Fruit fly (Drosophila melanogaster) whole organism, embryonic: Measurements from ENCODE around the gene GC.
A peak's percentile ranks its signal among the peaks of the same experiment; 100 is the strongest.

Source experiments
- BEAF-32 ChIP-seq: fragments of 200-800 bp; sonication (Bioruptor generic); optimal IDR thresholded peaks from 3 replicates; lab custom pipeline; 2017; ENCODE audit warnings: missing biosample characterization, missing genetic modification characterization, mild to moderate bottlenecking, moderate library complexity, missing genetic modification reagents
- BtbVII ChIP-seq: fragments of 200-800 bp; sonication (Bioruptor generic); optimal IDR thresholded peaks from 3 replicates; lab custom pipeline; 2017; ENCODE audit warnings: missing biosample characterization, mild to moderate bottlenecking, missing genetic modification characterization
- CG10267 ChIP-seq: fragments of 200-800 bp; sonication (Bioruptor generic); optimal IDR thresholded peaks from 2 replicates; lab custom pipeline; 2018; ENCODE audit warnings: missing biosample characterization, mild to moderate bottlenecking, missing genetic modification characterization, moderate library complexity
- CG10979 ChIP-seq: fragments of 200-800 bp; sonication (Bioruptor generic); optimal IDR thresholded peaks from 2 replicates; lab custom pipeline; 2018; ENCODE audit warnings: missing biosample characterization, mild to moderate bottlenecking, missing genetic modification characterization, moderate library complexity
- CG13296 ChIP-seq: fragments of 200-800 bp; sonication (Bioruptor generic); optimal IDR thresholded peaks from 3 replicates; lab custom pipeline; 2018; ENCODE audit warnings: missing biosample characterization, mild to moderate bottlenecking, missing genetic modification characterization
- CG13624 ChIP-seq: fragments of 200-800 bp; sonication (Bioruptor generic); optimal IDR thresholded peaks from 2 replicates; lab custom pipeline; 2016; ENCODE audit warnings: missing biosample characterization, missing genetic modification characterization
- CG15011 ChIP-seq: fragments of 200-800 bp; sonication (Bioruptor generic); optimal IDR thresholded peaks from 3 replicates; lab custom pipeline; 2018; ENCODE audit warnings: missing biosample characterization, mild to moderate bottlenecking, missing genetic modification characterization
- CG15269 ChIP-seq: fragments of 200-800 bp; sonication (Bioruptor generic); optimal IDR thresholded peaks from 2 replicates; lab custom pipeline; 2018; ENCODE audit warnings: missing biosample characterization, mild to moderate bottlenecking, missing genetic modification characterization, moderate library complexity
- CG15696 ChIP-seq: fragments of 200-800 bp; sonication (Bioruptor generic); optimal IDR thresholded peaks from 2 replicates; lab custom pipeline; 2019; ENCODE audit warnings: missing biosample characterization, mild to moderate bottlenecking, missing genetic modification characterization, moderate library complexity
- CG30403 ChIP-seq: fragments of 200-800 bp; sonication (Bioruptor generic); optimal IDR thresholded peaks from 3 replicates; lab custom pipeline; 2016; ENCODE audit warnings: missing biosample characterization, missing genetic modification characterization
- CG3847 ChIP-seq: fragments of 200-800 bp; sonication (Bioruptor generic); IDR thresholded peaks from 2 replicates; pipeline ENCODE4 v1.3.6; 2022; ENCODE audit warnings: missing biosample characterization, missing genetic modification characterization
- CG3995 ChIP-seq: fragments of 200-800 bp; sonication (Bioruptor generic); optimal IDR thresholded peaks from 3 replicates; lab custom pipeline; 2016; ENCODE audit warnings: missing biosample characterization, missing genetic modification characterization
- CG6765 ChIP-seq: fragments of 200-800 bp; sonication (Bioruptor generic); optimal IDR thresholded peaks from 3 replicates; lab custom pipeline; 2017; ENCODE audit warnings: missing biosample characterization, mild to moderate bottlenecking, missing genetic modification characterization
- CG8765 ChIP-seq: fragments of 200-800 bp; sonication (Bioruptor generic); IDR thresholded peaks from 2 replicates; pipeline ENCODE4 v1.3.6; 2022; ENCODE audit warnings: missing biosample characterization, missing genetic modification characterization
- CG9797 ChIP-seq: fragments of 200-800 bp; sonication (Bioruptor generic); optimal IDR thresholded peaks from 3 replicates; lab custom pipeline; 2018; ENCODE audit warnings: missing biosample characterization, mild to moderate bottlenecking, missing genetic modification characterization
- ERR ChIP-seq: fragments of 200-800 bp; sonication (Bioruptor generic); optimal IDR thresholded peaks from 2 replicates; lab custom pipeline; 2016; ENCODE audit warnings: missing biosample characterization, missing genetic modification characterization
- Elba2 ChIP-seq: fragments of 200-800 bp; sonication (Bioruptor generic); optimal IDR thresholded peaks from 3 replicates; lab custom pipeline; 2016; ENCODE audit warnings: missing biosample characterization, missing genetic modification characterization
- Ets97D ChIP-seq: fragments of 200-800 bp; sonication (Bioruptor generic); optimal IDR thresholded peaks from 3 replicates; lab custom pipeline; 2016; ENCODE audit warnings: missing biosample characterization, missing genetic modification characterization
- Fer3 ChIP-seq: fragments of 200-800 bp; sonication (Bioruptor generic); optimal IDR thresholded peaks from 2 replicates; lab custom pipeline; 2018; ENCODE audit warnings: missing biosample characterization, mild to moderate bottlenecking, missing genetic modification characterization, moderate library complexity
- Hr39 ChIP-seq: fragments of >200 bp; optimal IDR thresholded peaks from 2 replicates; lab custom pipeline; 2017
- Hr51 ChIP-seq, 2 experiments: fragments of 200-800 bp; sonication (Bioruptor generic); optimal IDR thresholded peaks; 2 replicates in 1 of 2; 3 replicates in 1 of 2; lab custom pipeline; 2016 to 2018; ENCODE audit warnings: missing biosample characterization in 2 of 2, missing genetic modification characterization in 2 of 2, mild to moderate bottlenecking in 1 of 2, moderate library complexity in 1 of 2
- Meics ChIP-seq: fragments of 200-800 bp; sonication (Bioruptor generic); optimal IDR thresholded peaks from 2 replicates; lab custom pipeline; 2017; ENCODE audit warnings: missing biosample characterization, mild to moderate bottlenecking, missing genetic modification characterization
- Mrtf ChIP-seq: fragments of 200-800 bp; sonication (Bioruptor generic); IDR thresholded peaks from 3 replicates; pipeline ENCODE4 v1.3.6; 2022; ENCODE audit warnings: missing biosample characterization, missing genetic modification characterization
- Neu2 ChIP-seq: fragments of 200-800 bp; sonication (Bioruptor generic); optimal IDR thresholded peaks from 3 replicates; lab custom pipeline; 2016; ENCODE audit warnings: missing biosample characterization, missing genetic modification characterization, borderline replicate concordance
- Nf-YA ChIP-seq: fragments of 200-800 bp; sonication (Bioruptor generic); IDR thresholded peaks from 2 replicates; pipeline ENCODE4 v1.3.6; 2022; ENCODE audit warnings: missing biosample characterization, missing genetic modification characterization
- Pdp1 ChIP-seq, 2 experiments: fragments of 200-800 bp; sonication (Bioruptor generic); optimal IDR thresholded peaks; 3 replicates each; lab custom pipeline; 2016; ENCODE audit warnings: missing biosample characterization in 2 of 2, missing genetic modification characterization in 2 of 2, mild to moderate bottlenecking in 1 of 2, moderate library complexity in 1 of 2
- Sox100B ChIP-seq: fragments of 200-800 bp; sonication (Bioruptor generic); optimal IDR thresholded peaks from 3 replicates; lab custom pipeline; 2018; ENCODE audit warnings: missing biosample characterization, mild to moderate bottlenecking, missing genetic modification characterization
- Ssrp ChIP-seq: fragments of 200-800 bp; sonication (Bioruptor generic); optimal IDR thresholded peaks from 2 replicates; lab custom pipeline; 2018; ENCODE audit warnings: missing biosample characterization, mild to moderate bottlenecking, missing genetic modification characterization, moderate library complexity
- aop ChIP-seq: fragments of 200-800 bp; sonication (Bioruptor generic); IDR thresholded peaks from 2 replicates; pipeline ENCODE4 v1.3.6; 2022; ENCODE audit warnings: missing biosample characterization, missing genetic modification characterization
- bcd ChIP-seq: fragments of 200-800 bp; sonication (Bioruptor generic); optimal IDR thresholded peaks from 2 replicates; lab custom pipeline; 2017; ENCODE audit warnings: missing biosample characterization, mild to moderate bottlenecking, missing genetic modification characterization
- bowl ChIP-seq: fragments of 200-800 bp; sonication (Bioruptor generic); IDR thresholded peaks from 2 replicates; pipeline ENCODE4 v1.3.6; 2022; ENCODE audit warnings: missing biosample characterization, missing genetic modification characterization
- cas ChIP-seq: fragments of 200-800 bp; sonication (Bioruptor generic); IDR thresholded peaks from 2 replicates; pipeline ENCODE4 v1.3.6; 2022; ENCODE audit warnings: missing biosample characterization, missing genetic modification characterization
- caup ChIP-seq: fragments of 200-800 bp; sonication (Bioruptor generic); optimal IDR thresholded peaks from 3 replicates; lab custom pipeline; 2017; ENCODE audit warnings: missing biosample characterization, mild to moderate bottlenecking, missing genetic modification characterization, moderate library complexity; ENCODE audit not compliant: severe bottlenecking
- disco-r ChIP-seq: fragments of 200-800 bp; sonication (Bioruptor generic); optimal IDR thresholded peaks from 2 replicates; lab custom pipeline; 2016; ENCODE audit warnings: missing biosample characterization, missing genetic modification characterization
- dm ChIP-seq: fragments of 200-800 bp; sonication (Bioruptor generic); optimal IDR thresholded peaks from 3 replicates; lab custom pipeline; 2016; ENCODE audit warnings: missing biosample characterization, missing genetic modification characterization
- fd96Cb ChIP-seq: fragments of 200-800 bp; sonication (Bioruptor generic); optimal IDR thresholded peaks from 2 replicates; lab custom pipeline; 2018; ENCODE audit warnings: missing biosample characterization, mild to moderate bottlenecking, missing genetic modification characterization, moderate library complexity
- gce ChIP-seq: fragments of 200-800 bp; sonication (Bioruptor generic); IDR thresholded peaks from 3 replicates; pipeline ENCODE4 v1.3.6; 2022; ENCODE audit warnings: missing biosample characterization, missing genetic modification characterization
- her ChIP-seq: fragments of 200-800 bp; sonication (Bioruptor generic); optimal IDR thresholded peaks from 2 replicates; lab custom pipeline; 2016; ENCODE audit warnings: missing biosample characterization, missing genetic modification characterization
- ind ChIP-seq: fragments of 200-800 bp; sonication (Bioruptor generic); optimal IDR thresholded peaks from 3 replicates; lab custom pipeline; 2016; ENCODE audit warnings: missing biosample characterization, missing genetic modification characterization
- insv ChIP-seq, 2 experiments: fragments of 200-800 bp; sonication (Bioruptor generic); optimal IDR thresholded peaks; 3 replicates each; lab custom pipeline; 2016 to 2018; ENCODE audit warnings: missing biosample characterization in 2 of 2, missing genetic modification characterization in 2 of 2
- inv ChIP-seq: fragments of 200-800 bp; sonication (Bioruptor generic); IDR thresholded peaks from 2 replicates; pipeline ENCODE4 v1.3.6; 2022; ENCODE audit warnings: missing biosample characterization, missing genetic modification characterization; ENCODE audit not compliant: partially characterized antibody
- jigr1 ChIP-seq: fragments of 200-800 bp; sonication (Bioruptor generic); IDR thresholded peaks from 3 replicates; pipeline ENCODE4 v1.3.6; 2022; ENCODE audit warnings: missing biosample characterization, missing genetic modification characterization
- lilli ChIP-seq: fragments of 200-800 bp; sonication (Bioruptor generic); optimal IDR thresholded peaks from 3 replicates; lab custom pipeline; 2016; ENCODE audit warnings: missing biosample characterization, missing genetic modification characterization
- lmd ChIP-seq: fragments of 200-800 bp; sonication (Bioruptor generic); IDR thresholded peaks from 2 replicates; pipeline ENCODE4 v1.3.6; 2022; ENCODE audit warnings: missing biosample characterization, missing genetic modification characterization
- pan ChIP-seq, 4 experiments: fragments of >200 bp in 3 of 4; fragments of 200-800 bp in 1 of 4; sonication (Bioruptor generic) in 1 of 4; optimal IDR thresholded peaks in 3 of 4; IDR thresholded peaks in 1 of 4; 2 replicates each; pipeline versions ENCODE4 v1.3.6 to Lab custom; 2017 to 2022; ENCODE audit warnings: missing biosample characterization in 2 of 4, missing genetic modification characterization in 2 of 4, mixed read lengths in 1 of 4
- pita ChIP-seq: fragments of 200-800 bp; sonication (Bioruptor generic); optimal IDR thresholded peaks from 2 replicates; lab custom pipeline; 2017; ENCODE audit warnings: missing biosample characterization, mild to moderate bottlenecking, missing genetic modification characterization
- pum ChIP-seq: fragments of 200-800 bp; sonication (Bioruptor generic); optimal IDR thresholded peaks from 2 replicates; lab custom pipeline; 2016; ENCODE audit warnings: missing biosample characterization, missing genetic modification characterization
- trem ChIP-seq: fragments of 200-800 bp; optimal IDR thresholded peaks from 3 replicates; lab custom pipeline; 2019; ENCODE audit warnings: missing biosample characterization, mild to moderate bottlenecking, missing genetic modification characterization, moderate library complexity

The GC gene

DNA sequence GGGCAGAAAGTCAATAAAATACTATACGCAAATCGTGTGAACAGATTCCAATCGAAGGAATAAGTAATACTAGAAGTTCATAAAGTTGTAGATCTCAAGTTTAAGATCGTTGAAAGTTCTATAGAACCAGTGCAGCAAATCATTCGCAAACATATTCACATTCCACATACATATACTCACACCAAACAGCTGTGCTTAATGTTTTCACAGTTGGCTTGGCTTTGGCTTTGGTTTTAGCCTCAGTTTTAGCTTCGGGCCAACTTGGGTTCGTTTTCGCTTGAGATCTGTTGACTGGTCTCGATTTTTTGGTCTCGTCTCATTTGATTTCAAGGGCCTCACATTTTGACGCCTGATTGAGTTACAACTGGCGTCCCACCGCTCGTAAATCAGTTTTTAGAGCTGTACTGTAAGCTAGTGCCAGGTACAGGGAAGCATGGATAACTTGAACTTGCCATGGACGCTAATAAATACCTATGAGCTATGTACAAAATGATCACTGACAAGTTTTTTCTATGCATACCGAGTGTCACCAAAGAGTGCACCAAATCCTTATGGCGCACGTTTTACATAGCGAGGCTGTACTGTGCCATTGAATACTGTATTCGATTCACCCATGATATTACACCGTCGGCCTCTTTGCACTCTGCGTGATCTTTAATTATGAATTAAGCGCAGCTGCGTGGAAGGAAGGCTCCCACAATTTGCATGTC, 41.8 kb downstream of the GC start (continued):
- TF ChIP-seq CG15011 = peak; percentile 64
- no peak for TF ChIP-seq pan (optimal IDR thresholded peaks at IDR 0.05; lab: Kevin White, UChicago)
- TF ChIP-seq pan (GFP tag; optimal IDR thresholded peaks at IDR 0.05 in 1 of 2, IDR thresholded peaks at IDR 0.05 in 1 of 2) = peak in 1 of 2 experiments; percentile 89
- TF ChIP-seq Nf-YA = peak; percentile 73
- peak; percentile 92 for TF ChIP-seq Mrtf (GFP tag; lab: Robert Waterston, UW)
- peak; percentile 92 for TF ChIP-seq ind (GFP tag; lab: Kevin White, UChicago)
- peak; percentile 62 for TF ChIP-seq BtbVII (GFP tag; lab: Kevin White, UChicago)
- peak; percentile 83 for TF ChIP-seq caup (GFP tag; lab: Kevin White, UChicago)
- peak; percentile 74 for TF ChIP-seq CG10979 (tag; lab: Kevin White, UChicago)
- peak; percentile 92 for TF ChIP-seq lmd (GFP tag; lab: Robert Waterston, UW)
- TF ChIP-seq insv (GFP tag; optimal IDR thresholded peaks at IDR 0.05; lab: Kevin White, UChicago) = no peak
- TF ChIP-seq pita (GFP tag; lab: Kevin White, UChicago) = no peak
- peak; percentile 57 for TF ChIP-seq Sox100B (GFP tag; lab: Kevin White, UChicago)
- peak; percentile 56 for TF ChIP-seq CG10267 (tag; lab: Kevin White, UChicago)
- peak; percentile 76 for TF ChIP-seq Hr51 (GFP tag; optimal IDR thresholded peaks at IDR 0.05; lab: Kevin White, UChicago)
- TF ChIP-seq BEAF-32 = no peak
- TF ChIP-seq CG8765 = peak; percentile 60; the same call in 1 of the 2 replicates
- TF ChIP-seq Neu2 = no peak
- TF ChIP-seq Meics = peak; percentile 83
- TF ChIP-seq CG13624 (GFP tag; lab: Kevin White, UChicago) = peak; percentile 87
- TF ChIP-seq pum = peak; percentile 76
- TF ChIP-seq Fer3 (tag; lab: Kevin White, UChicago) = peak; percentile 83
- peak; percentile 34 for TF ChIP-seq dm (GFP tag; lab: Kevin White, UChicago)
- TF ChIP-seq gce (GFP tag; lab: Robert Waterston, UW) = peak; percentile 80
- peak; percentile 33 for TF ChIP-seq CG3995
- TF ChIP-seq bcd (GFP tag; lab: Kevin White, UChicago) = peak; percentile 75
- peak; percentile 80 for TF ChIP-seq fd96Cb (tag; lab: Kevin White, UChicago)
- TF ChIP-seq CG9797 (GFP tag; lab: Kevin White, UChicago) = no peak
- TF ChIP-seq inv (GFP tag; lab: Robert Waterston, UW) = no peak
- peak; percentile 89 for TF ChIP-seq CG15269 (tag; lab: Kevin White, UChicago)
- peak; percentile 80 for TF ChIP-seq CG13296 (GFP tag; lab: Kevin White, UChicago)
- TF ChIP-seq trem (tag; lab: Kevin White, UChicago) = peak; percentile 18
- TF ChIP-seq jigr1 (GFP tag; lab: Robert Waterston, UW) = peak; percentile 65; the same call in 2 of the 3 replicates
- peak; percentile 69; the same call in 1 of the 2 replicates for TF ChIP-seq cas
- TF ChIP-seq Pdp1 (GFP tag; optimal IDR thresholded peaks at IDR 0.05; lab: Kevin White, UChicago) = peak; percentile 83 to 88
- peak; percentile 56 for TF ChIP-seq Ssrp (tag; lab: Kevin White, UChicago)
- TF ChIP-seq disco-r (GFP tag; lab: Kevin White, UChicago) = peak; percentile 61
- peak; percentile 79 for TF ChIP-seq bowl (GFP tag; lab: Robert Waterston, UW)
- peak; percentile 83 for TF ChIP-seq her (GFP tag; lab: Kevin White, UChicago)
- peak; percentile 65 for TF ChIP-seq ERR (GFP tag; lab: Kevin White, UChicago)
- TF ChIP-seq CG15696 = peak; percentile 69
- TF ChIP-seq aop (GFP tag; lab: Robert Waterston, UW) = peak; percentile 61; the same call in 1 of the 2 replicates
- no peak for TF ChIP-seq Hr39
- TF ChIP-seq lilli (GFP tag; lab: Kevin White, UChicago) = peak; percentile 82
- peak; percentile 76 for TF ChIP-seq CG6765
- TF ChIP-seq CG3847 = peak; percentile 89
- TF ChIP-seq Ets97D (GFP tag; lab: Kevin White, UChicago) = peak; percentile 58
- peak; percentile 76 for TF ChIP-seq CG30403 (GFP tag; lab: Kevin White, UChicago)
- TF ChIP-seq Elba2 = no peak
